Worm (Caenorhabditis elegans): ENCODE measurements around the gene mul-1.

DNA sequence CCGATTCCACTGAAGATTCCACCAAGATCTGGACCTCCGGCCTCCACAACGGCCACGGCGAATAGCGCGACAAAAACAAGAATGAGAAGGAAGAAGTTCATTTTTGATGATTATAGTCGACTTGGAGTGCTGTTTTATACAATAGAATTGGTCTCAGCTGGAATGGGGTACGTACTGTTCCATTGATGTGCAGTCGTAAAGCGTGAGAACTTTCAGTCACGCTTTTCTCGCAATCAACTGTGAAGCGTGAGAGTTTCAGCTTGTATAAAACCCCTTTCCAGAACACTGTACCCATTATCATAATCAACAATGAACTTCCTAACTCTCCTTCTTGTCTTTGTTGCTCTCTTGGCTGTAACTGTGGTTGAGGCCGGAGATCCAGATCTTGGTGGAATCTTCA lies 7.3 kb downstream of the mul-1 start, which contains the start of the genes F49F1.4 and F49F1.2:
- TF ChIP-seq ceh-6 (GFP tag; optimal IDR thresholded peaks at IDR 0.05) (no peak), gmeb-2 (tag; optimal IDR thresholded peaks at IDR 0.05) (no peak), ceh-19 (GFP tag; optimal IDR thresholded peaks at IDR 0.05) (no peak)
